Worm (Caenorhabditis elegans) whole organism, L3 larva: Measurements from ENCODE around the gene tre-5.
A peak's percentile ranks its signal among the peaks of the same experiment; 100 is the strongest.

Experiments
- R02D3.7 ChIP-seq: fragments of 150-350 bp; optimal IDR thresholded peaks from 2 replicates; lab custom pipeline; 2014; ENCODE audit warnings: missing biosample characterization, missing genetic modification characterization
- ZK546.5 ChIP-seq: sonication (generic microtip); optimal IDR thresholded peaks from 2 replicates; lab custom pipeline; 2017; ENCODE audit warnings: missing biosample characterization, missing genetic modification characterization
- ama-1 ChIP-seq: fragments of 150-350 bp; optimal IDR thresholded peaks from 2 replicates; lab custom pipeline; 2018
- ceh-16 ChIP-seq: sonication (generic microtip); optimal IDR thresholded peaks from 2 replicates; lab custom pipeline; 2017; ENCODE audit warnings: missing biosample characterization, missing genetic modification characterization
- ceh-28 ChIP-seq: fragments of 150-350 bp; optimal IDR thresholded peaks from 2 replicates; lab custom pipeline; 2014; ENCODE audit warnings: missing biosample characterization, missing genetic modification reagents, missing genetic modification characterization
- ceh-82 ChIP-seq: fragments of 150-350 bp; optimal IDR thresholded peaks from 2 replicates; lab custom pipeline; 2014; ENCODE audit warnings: missing biosample characterization, missing genetic modification characterization
- ceh-9 ChIP-seq: sonication (generic microtip); optimal IDR thresholded peaks from 2 replicates; lab custom pipeline; 2018; ENCODE audit warnings: missing biosample characterization, missing genetic modification characterization
- daf-12 ChIP-seq: fragments of 150-350 bp; optimal IDR thresholded peaks from 2 replicates; lab custom pipeline; 2014; ENCODE audit warnings: missing biosample characterization, missing genetic modification reagents, missing genetic modification characterization
- egl-27 ChIP-seq: sonication (generic microtip); optimal IDR thresholded peaks from 4 replicates; lab custom pipeline; 2017; ENCODE audit warnings: missing biosample characterization, missing genetic modification reagents, missing genetic modification characterization
- egl-5 ChIP-seq: fragments of 150-350 bp; optimal IDR thresholded peaks from 2 replicates; lab custom pipeline; 2017; ENCODE audit warnings: missing biosample characterization, missing genetic modification reagents, missing genetic modification characterization, inconsistent platforms
- elt-1 ChIP-seq: fragments of 150-350 bp; optimal IDR thresholded peaks from 2 replicates; lab custom pipeline; 2014; ENCODE audit warnings: missing biosample characterization, missing genetic modification characterization
- elt-2 ChIP-seq: sonication (generic microtip); optimal IDR thresholded peaks from 2 replicates; lab custom pipeline; 2016; ENCODE audit warnings: missing genetic modification reagents, mild to moderate bottlenecking, missing genetic modification characterization, missing compliant biosample characterization
- elt-3 ChIP-seq, 3 experiments: fragments of 150-350 bp in 1 of 3; sonication (generic microtip) in 2 of 3; optimal IDR thresholded peaks; 2 replicates in 2 of 3; 4 replicates in 1 of 3; lab custom pipeline; 2014 to 2017; ENCODE audit warnings: missing biosample characterization in 3 of 3, missing genetic modification characterization in 3 of 3
- eor-1 ChIP-seq, 2 experiments: fragments of 150-350 bp; optimal IDR thresholded peaks; 2 replicates each; lab custom pipeline; 2014 to 2018; ENCODE audit warnings: missing biosample characterization in 2 of 2, missing genetic modification characterization in 2 of 2
- fkh-10 ChIP-seq: sonication (generic microtip); optimal IDR thresholded peaks from 2 replicates; lab custom pipeline; 2017; ENCODE audit warnings: missing biosample characterization, missing genetic modification reagents, missing genetic modification characterization
- fkh-2 ChIP-seq: fragments of 150-350 bp; optimal IDR thresholded peaks from 2 replicates; lab custom pipeline; 2014; ENCODE audit warnings: missing biosample characterization, missing genetic modification reagents, missing genetic modification characterization
- fos-1 ChIP-seq: fragments of 150-350 bp; optimal IDR thresholded peaks from 2 replicates; lab custom pipeline; 2014; ENCODE audit warnings: missing biosample characterization, missing genetic modification characterization
- hmg-11 ChIP-seq: sonication (generic microtip); optimal IDR thresholded peaks from 2 replicates; lab custom pipeline; 2016; ENCODE audit warnings: missing genetic modification characterization, missing compliant biosample characterization
- jun-1 ChIP-seq: fragments of 150-350 bp; optimal IDR thresholded peaks from 2 replicates; lab custom pipeline; 2014; ENCODE audit warnings: missing biosample characterization, missing genetic modification reagents, missing genetic modification characterization
- lin-15B ChIP-seq: fragments of 150-350 bp; optimal IDR thresholded peaks from 2 replicates; lab custom pipeline; 2014; ENCODE audit warnings: missing biosample characterization, missing genetic modification characterization
- lin-39 ChIP-seq: fragments of 150-350 bp; optimal IDR thresholded peaks from 2 replicates; lab custom pipeline; 2018; ENCODE audit warnings: missing biosample characterization, missing genetic modification reagents, missing genetic modification characterization
- lsy-12 ChIP-seq: sonication (generic microtip); optimal IDR thresholded peaks from 2 replicates; lab custom pipeline; 2016; ENCODE audit warnings: mild to moderate bottlenecking, missing genetic modification characterization, missing compliant biosample characterization
- mdl-1 ChIP-seq: fragments of 150-350 bp; optimal IDR thresholded peaks from 2 replicates; lab custom pipeline; 2014; ENCODE audit warnings: missing biosample characterization, missing genetic modification characterization
- mml-1 ChIP-seq: fragments of 150-350 bp; sonication (generic microtip); optimal IDR thresholded peaks from 3 replicates; lab custom pipeline; 2014; ENCODE audit warnings: missing biosample characterization, missing genetic modification characterization
- nfya-1 ChIP-seq: sonication (generic microtip); optimal IDR thresholded peaks from 2 replicates; lab custom pipeline; 2017; ENCODE audit warnings: missing genetic modification characterization, mild to moderate bottlenecking, missing compliant biosample characterization, antibody characterized with exemption, moderate library complexity; ENCODE audit not compliant: insufficient read depth
- nhr-11 ChIP-seq: fragments of 150-350 bp; optimal IDR thresholded peaks from 2 replicates; lab custom pipeline; 2014; ENCODE audit warnings: missing biosample characterization, missing genetic modification characterization
- nhr-12 ChIP-seq: fragments of 150-350 bp; optimal IDR thresholded peaks from 2 replicates; lab custom pipeline; 2014; ENCODE audit warnings: missing biosample characterization, missing genetic modification characterization
- nhr-23 ChIP-seq: fragments of 150-350 bp; optimal IDR thresholded peaks from 2 replicates; lab custom pipeline; 2014; ENCODE audit warnings: missing biosample characterization, missing genetic modification reagents, missing genetic modification characterization
- nhr-237 ChIP-seq: fragments of 150-350 bp; optimal IDR thresholded peaks from 2 replicates; lab custom pipeline; 2014; ENCODE audit warnings: missing biosample characterization, missing genetic modification characterization
- nhr-28 ChIP-seq: fragments of 150-350 bp; optimal IDR thresholded peaks from 2 replicates; lab custom pipeline; 2014; ENCODE audit warnings: missing biosample characterization, missing genetic modification characterization
- nhr-43 ChIP-seq: sonication (generic microtip); optimal IDR thresholded peaks from 2 replicates; lab custom pipeline; 2016; ENCODE audit warnings: mild to moderate bottlenecking, missing genetic modification characterization, missing compliant biosample characterization; ENCODE audit not compliant: poor library complexity, severe bottlenecking
- nhr-67 ChIP-seq: fragments of 150-350 bp; optimal IDR thresholded peaks from 2 replicates; lab custom pipeline; 2014; ENCODE audit warnings: missing biosample characterization, missing genetic modification characterization
- nhr-77 ChIP-seq: fragments of 150-350 bp; optimal IDR thresholded peaks from 2 replicates; lab custom pipeline; 2014; ENCODE audit warnings: missing biosample characterization, missing genetic modification characterization
- pha-4 ChIP-seq: fragments of 150-350 bp; optimal IDR thresholded peaks from 2 replicates; lab custom pipeline; 2014; ENCODE audit warnings: missing biosample characterization, missing genetic modification reagents, missing genetic modification characterization
- pqm-1 ChIP-seq: fragments of 150-350 bp; optimal IDR thresholded peaks from 2 replicates; lab custom pipeline; 2017; ENCODE audit warnings: missing biosample characterization, missing genetic modification characterization, inconsistent platforms
- sea-2 ChIP-seq: fragments of 150-350 bp; sonication (generic microtip); optimal IDR thresholded peaks from 4 replicates; lab custom pipeline; 2014; ENCODE audit warnings: missing biosample characterization, missing genetic modification reagents, missing genetic modification characterization
- skn-1 ChIP-seq: fragments of 150-350 bp; optimal IDR thresholded peaks from 2 replicates; lab custom pipeline; 2014; ENCODE audit warnings: missing biosample characterization, missing genetic modification characterization
- snpc-4 ChIP-seq: fragments of 150-350 bp; optimal IDR thresholded peaks from 2 replicates; lab custom pipeline; 2014; ENCODE audit warnings: missing biosample characterization, missing genetic modification characterization
- tbx-2 ChIP-seq: sonication (generic microtip); optimal IDR thresholded peaks from 2 replicates; lab custom pipeline; 2016; ENCODE audit warnings: mild to moderate bottlenecking, missing genetic modification characterization, missing compliant biosample characterization
- unc-39 ChIP-seq: sonication (generic microtip); optimal IDR thresholded peaks from 4 replicates; lab custom pipeline; 2017; ENCODE audit warnings: missing biosample characterization, missing genetic modification characterization
- unc-62 ChIP-seq: fragments of 150-350 bp; sonication (generic microtip); optimal IDR thresholded peaks from 4 replicates; lab custom pipeline; 2014; ENCODE audit warnings: missing biosample characterization, missing genetic modification reagents, missing genetic modification characterization
- zag-1 ChIP-seq: fragments of 150-350 bp; optimal IDR thresholded peaks from 2 replicates; lab custom pipeline; 2014; ENCODE audit warnings: missing biosample characterization, missing genetic modification characterization
- ztf-11 ChIP-seq: fragments of 150-350 bp; optimal IDR thresholded peaks from 2 replicates; lab custom pipeline; 2014; ENCODE audit warnings: missing biosample characterization, missing genetic modification characterization
- ztf-4 ChIP-seq: fragments of 150-350 bp; optimal IDR thresholded peaks from 2 replicates; lab custom pipeline; 2014; ENCODE audit warnings: missing biosample characterization, missing genetic modification characterization

Gene tre-5

DNA sequence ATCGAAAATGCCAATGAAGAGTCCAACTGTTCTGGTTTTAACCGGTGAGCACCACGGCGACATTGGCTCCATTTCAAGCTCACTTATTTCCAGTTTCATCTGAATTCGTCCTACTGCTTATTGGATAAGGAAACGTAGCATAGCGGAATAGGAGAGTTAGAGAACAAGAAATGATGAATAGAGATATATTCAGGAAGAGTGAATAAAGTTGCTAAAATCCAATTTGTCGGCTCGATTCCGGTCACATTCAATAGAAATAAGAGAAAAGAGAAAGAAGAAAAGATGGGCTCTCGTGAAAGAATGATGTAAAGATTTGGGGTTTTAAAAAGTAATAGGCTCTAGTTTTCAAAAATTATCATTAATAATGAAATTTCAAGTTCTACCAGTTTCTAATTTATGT, 18.2 kb upstream of the tre-5 start:
- TF ChIP-seq fkh-10 (GFP tag; lab: Kevin White, UChicago) (peak; percentile 95), elt-3 (tag; optimal IDR thresholded peaks at IDR 0.05; lab: Kevin White, UChicago) (no peak)
- TF ChIP-seq, all 47 proteins: peak for 1

DNA sequence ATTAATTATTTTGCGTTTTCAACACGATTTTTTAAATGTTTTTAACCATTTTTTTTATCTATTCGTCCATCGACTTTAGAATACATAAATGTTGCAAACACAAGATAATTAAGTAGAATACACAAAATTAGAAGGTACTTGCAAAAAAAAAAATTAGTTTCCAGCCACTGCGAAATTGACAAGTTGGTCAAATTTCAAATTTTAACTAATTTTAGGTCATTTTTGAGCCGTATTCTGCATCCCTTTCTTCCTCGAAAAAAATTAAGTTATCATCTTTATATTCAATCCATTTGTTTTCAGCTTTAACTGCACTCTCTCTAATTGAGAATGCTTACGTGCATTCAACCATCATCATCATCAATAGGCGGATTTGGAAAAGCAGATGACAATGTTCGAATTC, 14.2 kb upstream of the tre-5 start, which contains the start of gene egl-26:
Gene egl-26, plus strand, starts transcription at position 301 of the 400 bp plus-strand sequence.
- TF ChIP-seq nhr-23: no peak
- TF ChIP-seq hmg-11 (tag; lab: Kevin White, UChicago): no peak
- no peak for TF ChIP-seq nhr-77
- no peak for TF ChIP-seq ceh-9 (tag; lab: Kevin White, UChicago)
- no peak for TF ChIP-seq ceh-28 (tag; lab: Kevin White, UChicago)

DNA sequence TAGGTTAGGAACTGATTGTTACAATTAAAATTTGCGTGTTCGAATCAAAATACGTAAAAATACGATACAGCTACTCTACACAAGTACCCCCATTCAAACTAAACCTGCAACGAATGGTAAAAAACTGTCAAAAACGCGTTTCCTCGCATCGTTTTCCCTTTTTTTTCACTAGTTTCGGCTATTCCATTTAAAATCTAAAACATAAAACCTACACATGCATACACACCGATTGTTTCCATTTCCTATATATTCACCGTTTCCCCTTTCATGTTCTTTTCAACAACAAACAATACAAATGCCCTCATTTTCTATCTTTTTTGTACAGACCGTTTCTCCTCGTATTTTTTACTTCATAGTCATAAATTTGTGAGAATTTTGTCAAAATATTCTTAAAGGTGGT, 13.7 kb upstream of the tre-5 start:
- TF ChIP-seq egl-5 (no peak), lin-15B (tag; lab: Kevin White, UChicago) (no peak), pha-4 (tag; lab: Kevin White, UChicago) (no peak), nfya-1 (tag; lab: Kevin White, UChicago) (no peak), sea-2 (GFP tag; lab: Kevin White, UChicago) (no peak), elt-3 (tag; optimal IDR thresholded peaks at IDR 0.05; lab: Kevin White, UChicago) (no peak), jun-1 (tag; lab: Kevin White, UChicago) (no peak), nhr-43 (no peak), eor-1 (tag; optimal IDR thresholded peaks at IDR 0.05; lab: Kevin White, UChicago) (no peak), nhr-237 (tag; lab: Kevin White, UChicago) (no peak)

DNA sequence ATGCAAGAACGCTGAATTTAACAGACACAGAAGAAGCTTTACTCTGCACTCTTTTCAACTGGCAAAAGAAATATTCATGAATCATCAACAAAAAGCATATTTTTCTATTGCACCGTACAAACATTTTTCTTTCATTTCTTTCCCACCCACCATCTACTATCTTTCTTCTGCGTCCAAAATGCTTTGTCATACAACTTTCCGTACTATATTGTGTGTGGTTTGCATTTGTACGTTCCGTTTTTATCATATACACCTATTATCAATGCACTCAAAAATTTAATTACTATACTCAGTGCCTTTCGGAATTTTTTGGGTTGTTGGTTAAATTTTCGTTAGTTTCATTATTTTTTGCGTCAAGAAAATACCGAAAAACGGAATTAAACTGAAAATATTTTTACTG, 12.6 kb upstream of the tre-5 start:
- TF ChIP-seq pqm-1 (tag; lab: Kevin White, UChicago) (peak; percentile 27), nhr-11 (no peak), elt-2 (peak; percentile 41)

DNA sequence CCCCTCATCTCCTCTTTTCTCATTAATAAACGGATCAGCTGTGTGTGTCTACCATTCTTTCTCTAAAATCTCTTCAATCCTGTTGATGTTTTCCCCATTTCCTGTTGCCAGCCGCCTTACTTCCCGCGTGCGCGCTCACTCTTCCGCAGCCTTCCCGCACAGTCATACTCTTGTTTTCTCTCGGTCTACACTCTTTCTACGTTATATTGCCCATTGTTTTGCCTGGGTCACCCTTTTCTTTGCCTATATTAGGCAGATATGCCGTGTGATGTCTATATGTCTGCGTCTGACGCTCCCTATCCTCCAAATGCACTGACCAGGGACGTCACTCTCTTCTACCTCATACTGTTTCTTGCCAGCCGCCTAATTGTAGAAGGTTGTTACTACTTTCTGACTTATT, 11.2 kb upstream of the tre-5 start:
- TF ChIP-seq ztf-11 (no peak), nhr-12 (no peak), unc-62 (GFP tag; lab: Kevin White, UChicago) (no peak), daf-12 (no peak), fkh-2 (tag; lab: Kevin White, UChicago) (no peak), R02D3.7 (no peak), ceh-28 (tag; lab: Kevin White, UChicago) (no peak), ama-1 (lab: Kevin White, UChicago) (no peak), egl-5 (no peak), nhr-11 (no peak), ceh-16 (tag; lab: Kevin White, UChicago) (no peak), nfya-1 (tag; lab: Kevin White, UChicago) (peak; percentile 10), elt-1 (tag; lab: Kevin White, UChicago) (no peak), ceh-9 (tag; lab: Kevin White, UChicago) (no peak), ceh-82 (tag; lab: Kevin White, UChicago) (no peak), ztf-4 (tag; lab: Kevin White, UChicago) (no peak), lin-15B (tag; lab: Kevin White, UChicago) (no peak), zag-1 (tag; lab: Kevin White, UChicago) (no peak), lin-39 (tag; lab: Kevin White, UChicago) (peak; percentile 3), eor-1 (tag; optimal IDR thresholded peaks at IDR 0.05; lab: Kevin White, UChicago) (no peak), unc-39 (tag; lab: Kevin White, UChicago) (no peak), nhr-28 (no peak), nhr-67 (tag; lab: Kevin White, UChicago) (no peak), fkh-10 (GFP tag; lab: Kevin White, UChicago) (no peak), mdl-1 (tag; lab: Kevin White, UChicago) (no peak), tbx-2 (tag; lab: Kevin White, UChicago) (no peak), snpc-4 (no peak), hmg-11 (tag; lab: Kevin White, UChicago) (peak; percentile 56), nhr-23 (peak; percentile 76), pqm-1 (tag; lab: Kevin White, UChicago) (no peak), ZK546.5 (tag; lab: Kevin White, UChicago) (no peak), egl-27 (tag; lab: Kevin White, UChicago) (no peak), fos-1 (tag; lab: Kevin White, UChicago) (no peak), pha-4 (tag; lab: Kevin White, UChicago) (peak; percentile 27), lsy-12 (no peak), elt-2 (peak; percentile 3), mml-1 (tag; lab: Kevin White, UChicago) (no peak), elt-3 (tag; optimal IDR thresholded peaks at IDR 0.05; lab: Kevin White, UChicago) (peak in 1 of 3 experiments; percentile 53), nhr-237 (tag; lab: Kevin White, UChicago) (no peak), jun-1 (tag; lab: Kevin White, UChicago) (peak; percentile 28), nhr-43 (peak; percentile 72), skn-1 (tag; lab: Kevin White, UChicago) (no peak)
